Worm (Caenorhabditis elegans): ENCODE data around the gene T15B7.1.

Gene T15B7.1

DNA sequence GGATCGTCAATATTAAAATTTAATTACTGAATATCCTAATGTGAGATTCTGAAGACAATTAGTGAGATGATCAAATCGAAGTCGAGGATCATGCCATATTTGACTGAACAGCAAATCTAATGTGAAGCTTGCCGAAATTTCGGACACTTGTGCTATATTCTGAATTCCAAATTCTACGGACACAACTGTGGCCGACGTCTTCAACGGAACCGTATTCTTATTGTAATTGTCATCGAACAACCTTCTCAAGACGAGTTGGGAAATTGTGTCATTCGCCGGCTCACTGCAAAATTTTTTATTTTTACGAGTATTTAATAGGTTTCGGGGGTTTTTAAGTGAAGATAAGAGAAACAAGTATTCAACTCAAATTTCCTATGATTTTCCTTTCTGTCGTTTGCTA lies at the start of gene T15B7.1:
Gene T15B7.1, plus strand, starts transcription at position 301 of the 400 bp plus-strand sequence.
- no peak for TF ChIP-seq skn-1 (tag; optimal IDR thresholded peaks at IDR 0.05)
- TF ChIP-seq egl-27 (tag; optimal IDR thresholded peaks at IDR 0.05), result no peak
- no peak for TF ChIP-seq aly-2 (tag; optimal IDR thresholded peaks at IDR 0.05)
- no peak for TF ChIP-seq mdl-1 (tag; optimal IDR thresholded peaks at IDR 0.05)
- no peak for TF ChIP-seq C34F6.9 (tag; optimal IDR thresholded peaks at IDR 0.05)
- TF ChIP-seq ceh-82 (tag; optimal IDR thresholded peaks at IDR 0.05), result no peak
- TF ChIP-seq sma-3 (GFP tag; optimal IDR thresholded peaks at IDR 0.05), result no peak
- TF ChIP-seq sem-4 (tag; optimal IDR thresholded peaks at IDR 0.05), result no peak
- no peak for TF ChIP-seq ztf-11 (tag; optimal IDR thresholded peaks at IDR 0.05)
- no peak for TF ChIP-seq elt-1 (tag; optimal IDR thresholded peaks at IDR 0.05)
- TF ChIP-seq nhr-11 (tag; optimal IDR thresholded peaks at IDR 0.05), result no peak
- TF ChIP-seq lin-13 (GFP tag; optimal IDR thresholded peaks at IDR 0.05), result no peak

- TF ChIP-seq ZK546.5 (tag; optimal IDR thresholded peaks at IDR 0.05) (no peak), lsy-2 (tag; optimal IDR thresholded peaks at IDR 0.05) (peak in 1 of 2 experiments; percentile 27)
Observed at ce11 chrV:6792973-6793372, 49.6 kb upstream of the T15B7.1 start.

- peak; percentile 38 for TF ChIP-seq unc-55 (GFP tag; optimal IDR thresholded peaks at IDR 0.05)
- peak; percentile 34 for TF ChIP-seq F13H6.1 (tag; optimal IDR thresholded peaks at IDR 0.05)
- no peak for TF ChIP-seq unc-62 (GFP tag; optimal IDR thresholded peaks at IDR 0.05)
- TF ChIP-seq snpc-4 (tag; optimal IDR thresholded peaks at IDR 0.05), result peak; percentile 62
- peak; percentile 6 for TF ChIP-seq nhr-129 (tag; optimal IDR thresholded peaks at IDR 0.05)
- peak; percentile 27 for TF ChIP-seq ceh-16 (tag; optimal IDR thresholded peaks at IDR 0.05)
- no peak for TF ChIP-seq ama-1 (optimal IDR thresholded peaks at IDR 0.05)
- TF ChIP-seq nhr-23 (tag; optimal IDR thresholded peaks at IDR 0.05), result no peak
- TF ChIP-seq nhr-25 (tag; optimal IDR thresholded peaks at IDR 0.05), result no peak
Observed at ce11 chrV:6793744-6794239, 48.7 kb upstream of the T15B7.1 start, which contains the start of gene ZC404.1. Gene ZC404.1, plus strand, starts transcription at chrV:6794189.

- TF ChIP-seq gmeb-1 (tag; optimal IDR thresholded peaks at IDR 0.05), result no peak
- peak; percentile 83 for TF ChIP-seq crh-2 (tag; optimal IDR thresholded peaks at IDR 0.05)
- TF ChIP-seq C34F6.9 (tag; optimal IDR thresholded peaks at IDR 0.05), result peak; percentile 7
- no peak for TF ChIP-seq zag-1 (tag; optimal IDR thresholded peaks at IDR 0.05)
Observed at ce11 chrV:6796264-6796663, 46.3 kb upstream of the T15B7.1 start.

DNA sequence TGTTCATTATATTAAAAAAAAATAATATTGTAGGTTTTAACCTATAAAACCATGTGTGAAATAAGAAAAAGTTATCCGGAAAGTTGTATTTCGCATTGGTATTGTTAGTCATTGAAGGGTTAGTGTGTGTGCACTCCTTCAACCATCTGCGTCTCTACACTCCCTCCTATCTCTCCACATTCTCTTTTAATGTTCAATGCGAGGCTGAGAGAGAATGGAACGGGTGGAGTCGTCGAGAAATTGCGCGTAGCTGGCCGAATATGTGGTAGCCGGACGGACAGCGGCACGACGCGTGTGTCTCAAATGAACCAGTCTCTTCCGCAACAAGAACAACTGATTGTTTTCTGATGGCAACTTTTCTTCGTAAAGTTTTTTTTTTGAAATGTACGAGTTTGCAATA lies 45.6 kb upstream of the T15B7.1 start:
- no peak for TF ChIP-seq zag-1 (tag; optimal IDR thresholded peaks at IDR 0.05)
- TF ChIP-seq nhr-23 (tag; optimal IDR thresholded peaks at IDR 0.05), result no peak
- no peak for TF ChIP-seq ztf-11 (tag; optimal IDR thresholded peaks at IDR 0.05)
- peak; percentile 31 for TF ChIP-seq crh-2 (tag; optimal IDR thresholded peaks at IDR 0.05)
- TF ChIP-seq blmp-1 (tag; optimal IDR thresholded peaks at IDR 0.05; ENCODE audit: insufficient read depth), result no peak
- TF ChIP-seq sma-3 (GFP tag; optimal IDR thresholded peaks at IDR 0.05), result no peak
- TF ChIP-seq unc-55 (GFP tag; optimal IDR thresholded peaks at IDR 0.05), result peak; percentile 65
- TF ChIP-seq lsy-2 (tag; optimal IDR thresholded peaks at IDR 0.05), result peak in 1 of 2 experiments; percentile 50
- TF ChIP-seq ztf-1 (GFP tag; conservative IDR thresholded peaks at IDR 0.05), result no peak
- peak; percentile 41 for TF ChIP-seq nhr-129 (tag; optimal IDR thresholded peaks at IDR 0.05)
- no peak for TF ChIP-seq nhr-11 (tag; optimal IDR thresholded peaks at IDR 0.05)
- TF ChIP-seq lin-13 (GFP tag; optimal IDR thresholded peaks at IDR 0.05), result no peak
- no peak for TF ChIP-seq ama-1 (optimal IDR thresholded peaks at IDR 0.05)
- no peak for TF ChIP-seq nhr-10 (tag; optimal IDR thresholded peaks at IDR 0.05)
- no peak for TF ChIP-seq aly-2 (tag; optimal IDR thresholded peaks at IDR 0.05)
- no peak for TF ChIP-seq nhr-12 (tag; optimal IDR thresholded peaks at IDR 0.05)
- TF ChIP-seq sem-4 (tag; optimal IDR thresholded peaks at IDR 0.05), result peak; percentile 28
- TF ChIP-seq mdl-1 (tag; optimal IDR thresholded peaks at IDR 0.05), result peak in 1 of 2 experiments; percentile 41
- no peak for TF ChIP-seq dmd-4 (tag; optimal IDR thresholded peaks at IDR 0.05)
- no peak for TF ChIP-seq elt-1 (tag; optimal IDR thresholded peaks at IDR 0.05)
- TF ChIP-seq fos-1 (tag; optimal IDR thresholded peaks at IDR 0.05), result peak; percentile 87
- TF ChIP-seq peb-1 (tag; optimal IDR thresholded peaks at IDR 0.05), result no peak
- peak; percentile 38 for TF ChIP-seq F13H6.1 (tag; optimal IDR thresholded peaks at IDR 0.05)
- no peak for TF ChIP-seq mab-5 (tag; optimal IDR thresholded peaks at IDR 0.05)
- TF ChIP-seq C34F6.9 (tag; optimal IDR thresholded peaks at IDR 0.05), result peak; percentile 22
- TF ChIP-seq R02D3.7 (tag; optimal IDR thresholded peaks at IDR 0.05), result no peak
- TF ChIP-seq lin-39 (tag; optimal IDR thresholded peaks at IDR 0.05), result no peak
- TF ChIP-seq sma-9 (GFP tag; optimal IDR thresholded peaks at IDR 0.05), result peak; percentile 56
- no peak for TF ChIP-seq sma-9 (tag; optimal IDR thresholded peaks at IDR 0.05)
- TF ChIP-seq nhr-25 (tag; optimal IDR thresholded peaks at IDR 0.05), result peak; percentile 41
